Worm (Caenorhabditis elegans) whole organism, mixed stage, embryonic: ENCODE data around the gene D1014.2.
A peak's percentile ranks its signal among the peaks of the same experiment; 100 is the strongest.

Experiments used
- M03D4.4 ChIP-seq: sonication (generic microtip); optimal IDR thresholded peaks from 2 replicates; lab custom pipeline; 2017; ENCODE audit warnings: mild to moderate bottlenecking, missing genetic modification characterization, missing compliant biosample characterization
- bed-3 ChIP-seq: fragments of 200-800 bp; sonication (Bioruptor generic); optimal IDR thresholded peaks from 3 replicates; lab custom pipeline; 2018; ENCODE audit warnings: mild to moderate bottlenecking, missing genetic modification characterization, moderate library complexity, missing compliant biosample characterization
- blmp-1 ChIP-seq: fragments of 150-350 bp; optimal IDR thresholded peaks from 2 replicates; lab custom pipeline; 2014; ENCODE audit warnings: missing biosample characterization, missing genetic modification characterization
- ceh-39 ChIP-seq: fragments of 150-350 bp; optimal IDR thresholded peaks from 2 replicates; lab custom pipeline; 2014; ENCODE audit warnings: missing biosample characterization, missing genetic modification characterization
- ceh-43 ChIP-seq: fragments of 200-800 bp; sonication (Bioruptor generic); optimal IDR thresholded peaks from 2 replicates; lab custom pipeline; 2018; ENCODE audit warnings: mild to moderate bottlenecking, missing genetic modification characterization, moderate library complexity, missing compliant biosample characterization
- ces-1 ChIP-seq: fragments of 150-350 bp; optimal IDR thresholded peaks from 2 replicates; lab custom pipeline; 2014; ENCODE audit warnings: missing biosample characterization, missing genetic modification reagents, missing genetic modification characterization
- cnd-1 ChIP-seq: fragments of 200-800 bp; sonication (Bioruptor generic); optimal IDR thresholded peaks from 2 replicates; lab custom pipeline; 2018; ENCODE audit warnings: mild to moderate bottlenecking, missing genetic modification characterization, missing compliant biosample characterization
- drap-1 ChIP-seq: fragments of 200-800 bp; sonication (Bioruptor generic); optimal IDR thresholded peaks from 3 replicates; lab custom pipeline; 2018; ENCODE audit warnings: mild to moderate bottlenecking, missing genetic modification characterization, missing compliant biosample characterization
- elt-1 ChIP-seq: sonication (generic microtip); optimal IDR thresholded peaks from 2 replicates; lab custom pipeline; 2017; ENCODE audit warnings: missing genetic modification characterization, mild to moderate bottlenecking, missing compliant biosample characterization, antibody characterized with exemption, moderate library complexity, borderline replicate concordance; ENCODE audit not compliant: insufficient read depth
- lin-13 ChIP-seq: fragments of 150-350 bp; optimal IDR thresholded peaks from 2 replicates; lab custom pipeline; 2014; ENCODE audit warnings: missing biosample characterization, missing genetic modification characterization
- lin-32 ChIP-seq: fragments of 200-800 bp; sonication (Bioruptor generic); optimal IDR thresholded peaks from 2 replicates; lab custom pipeline; 2018; ENCODE audit warnings: mild to moderate bottlenecking, missing genetic modification characterization, missing compliant biosample characterization
- lsy-2 ChIP-seq: fragments of 150-350 bp; optimal IDR thresholded peaks from 2 replicates; lab custom pipeline; 2014; ENCODE audit warnings: missing biosample characterization, missing genetic modification characterization
- mab-5 ChIP-seq: fragments of 150-350 bp; optimal IDR thresholded peaks from 2 replicates; lab custom pipeline; 2014; ENCODE audit warnings: missing biosample characterization, missing genetic modification characterization
- mep-1 ChIP-seq: fragments of 150-350 bp; optimal IDR thresholded peaks from 2 replicates; lab custom pipeline; 2017; ENCODE audit warnings: missing biosample characterization, missing genetic modification reagents, missing genetic modification characterization, inconsistent platforms
- mls-2 ChIP-seq: sonication (generic microtip); optimal IDR thresholded peaks from 2 replicates; lab custom pipeline; 2016; ENCODE audit warnings: mild to moderate bottlenecking, missing genetic modification characterization, moderate library complexity, missing compliant biosample characterization
- nhr-12 ChIP-seq: fragments of 150-350 bp; optimal IDR thresholded peaks from 2 replicates; lab custom pipeline; 2014; ENCODE audit warnings: missing biosample characterization, missing genetic modification characterization
- nhr-2 ChIP-seq: fragments of 150-350 bp; optimal IDR thresholded peaks from 2 replicates; lab custom pipeline; 2014; ENCODE audit warnings: missing biosample characterization, missing genetic modification characterization
- nhr-237 ChIP-seq: fragments of 150-350 bp; optimal IDR thresholded peaks from 2 replicates; lab custom pipeline; 2014; ENCODE audit warnings: missing biosample characterization, missing genetic modification characterization
- nhr-28 ChIP-seq: fragments of 150-350 bp; optimal IDR thresholded peaks from 2 replicates; lab custom pipeline; 2014; ENCODE audit warnings: missing biosample characterization, missing genetic modification characterization
- nhr-76 ChIP-seq: sonication (generic microtip); optimal IDR thresholded peaks from 2 replicates; lab custom pipeline; 2017; ENCODE audit warnings: missing biosample characterization, missing genetic modification characterization
- pha-4 ChIP-seq: fragments of 150-350 bp; optimal IDR thresholded peaks from 2 replicates; lab custom pipeline; 2018; ENCODE audit warnings: missing biosample characterization, missing genetic modification reagents, missing genetic modification characterization
- sem-2 ChIP-seq: fragments of 200-800 bp; sonication (Bioruptor generic); optimal IDR thresholded peaks from 2 replicates; lab custom pipeline; 2018; ENCODE audit warnings: mild to moderate bottlenecking, missing genetic modification characterization, missing compliant biosample characterization
- snpc-4 ChIP-seq: fragments of 150-350 bp; optimal IDR thresholded peaks from 2 replicates; lab custom pipeline; 2014; ENCODE audit warnings: missing biosample characterization, missing genetic modification characterization
- sptf-1 ChIP-seq: sonication (generic microtip); optimal IDR thresholded peaks from 2 replicates; lab custom pipeline; 2017; ENCODE audit warnings: mild to moderate bottlenecking, missing genetic modification characterization, moderate library complexity, missing compliant biosample characterization
- tbx-8 ChIP-seq: fragments of 200-800 bp; sonication (Bioruptor generic); optimal IDR thresholded peaks from 2 replicates; lab custom pipeline; 2018; ENCODE audit warnings: mild to moderate bottlenecking, missing genetic modification characterization, moderate library complexity, missing compliant biosample characterization
- unc-120 ChIP-seq: sonication (generic microtip); optimal IDR thresholded peaks from 2 replicates; lab custom pipeline; 2017; ENCODE audit warnings: missing genetic modification characterization, missing compliant biosample characterization; ENCODE audit not compliant: poor library complexity, severe bottlenecking
- unc-39 ChIP-seq: fragments of 150-350 bp; optimal IDR thresholded peaks from 2 replicates; lab custom pipeline; 2014; ENCODE audit warnings: missing biosample characterization, missing genetic modification characterization
- unc-62 ChIP-seq: fragments of 150-350 bp; optimal IDR thresholded peaks from 2 replicates; lab custom pipeline; 2014; ENCODE audit warnings: missing biosample characterization, missing genetic modification reagents, missing genetic modification characterization
- zip-8 ChIP-seq: fragments of 150-350 bp; optimal IDR thresholded peaks from 2 replicates; lab custom pipeline; 2014; ENCODE audit warnings: missing biosample characterization, missing genetic modification characterization
- ztf-11 ChIP-seq: fragments of 150-350 bp; optimal IDR thresholded peaks from 2 replicates; lab custom pipeline; 2014; ENCODE audit warnings: missing biosample characterization, missing genetic modification characterization

D1014.2 gene

ce11 chrV:8168219-8168962 lies 24.7 kb downstream of the D1014.2 start, which contains the start of gene F20D6.8:
Gene F20D6.8, minus strand, starts transcription at chrV:8168269.
- TF ChIP-seq ces-1 (GFP tag; lab: Kevin White, UChicago) (peak; percentile 32), ceh-39 (tag; lab: Kevin White, UChicago) (no peak)

- TF ChIP-seq cnd-1 (tag; lab: Kevin White, UChicago) (no peak), drap-1 (GFP tag; lab: Kevin White, UChicago) (no peak), M03D4.4 (tag; lab: Kevin White, UChicago) (no peak), elt-1 (no peak), ces-1 (GFP tag; lab: Kevin White, UChicago) (no peak), snpc-4 (no peak), lsy-2 (tag; lab: Kevin White, UChicago) (no peak), lin-32 (GFP tag; lab: Kevin White, UChicago) (no peak), blmp-1 (no peak), unc-62 (GFP tag; lab: Kevin White, UChicago) (no peak), mab-5 (tag; lab: Kevin White, UChicago) (no peak), nhr-76 (tag; lab: Kevin White, UChicago) (no peak), mls-2 (tag; lab: Kevin White, UChicago) (no peak), tbx-8 (no peak), nhr-12 (tag; lab: Kevin White, UChicago) (no peak), nhr-237 (tag; lab: Kevin White, UChicago) (no peak), lin-13 (tag; lab: Kevin White, UChicago) (no peak), ceh-43 (GFP tag; lab: Kevin White, UChicago) (no peak)
Measured at ce11 chrV:8169150-8169549, 25.4 kb downstream of the D1014.2 start.

ce11 chrV:8170300-8170699 lies 26.6 kb downstream of the D1014.2 start:
- TF ChIP-seq blmp-1 (no peak), nhr-2 (no peak), ces-1 (GFP tag; lab: Kevin White, UChicago) (peak; percentile 56), mls-2 (tag; lab: Kevin White, UChicago) (no peak), unc-120 (tag; lab: Kevin White, UChicago) (no peak)

- TF ChIP-seq cnd-1 (tag; lab: Kevin White, UChicago) = no peak
- no peak for TF ChIP-seq lin-13 (tag; lab: Kevin White, UChicago)
- no peak for TF ChIP-seq mls-2 (tag; lab: Kevin White, UChicago)
- TF ChIP-seq, all 35 proteins: peak for 0
Measured at ce11 chrV:8171688-8172087, 28.0 kb downstream of the D1014.2 start.

ce11 chrV:8177349-8177748 lies 33.6 kb downstream of the D1014.2 start, which contains the start of gene F20D6.9:
Gene F20D6.9, minus strand, starts transcription at chrV:8177449.
- TF ChIP-seq cnd-1 (tag; lab: Kevin White, UChicago) = no peak
- no peak for TF ChIP-seq sem-2 (GFP tag; lab: Kevin White, UChicago)
- no peak for TF ChIP-seq nhr-28 (tag; lab: Kevin White, UChicago)
- TF ChIP-seq mep-1 (tag; lab: Kevin White, UChicago) = no peak
- no peak for TF ChIP-seq unc-39 (tag; lab: Kevin White, UChicago)
- no peak for TF ChIP-seq drap-1 (GFP tag; lab: Kevin White, UChicago)
- TF ChIP-seq M03D4.4 (tag; lab: Kevin White, UChicago) = no peak
- no peak for TF ChIP-seq lsy-2 (tag; lab: Kevin White, UChicago)
- no peak for TF ChIP-seq elt-1
- no peak for TF ChIP-seq sptf-1
- TF ChIP-seq mls-2 (tag; lab: Kevin White, UChicago) = no peak
- TF ChIP-seq snpc-4 = no peak
- no peak for TF ChIP-seq unc-120 (tag; lab: Kevin White, UChicago)

ce11 chrV:8178279-8178678 lies 34.6 kb downstream of the D1014.2 start:
- no peak for TF ChIP-seq pha-4 (tag; lab: Kevin White, UChicago)
- TF ChIP-seq cnd-1 (tag; lab: Kevin White, UChicago) = no peak
- no peak for TF ChIP-seq mep-1 (tag; lab: Kevin White, UChicago)
- no peak for TF ChIP-seq nhr-28 (tag; lab: Kevin White, UChicago)
- no peak for TF ChIP-seq ztf-11 (tag; lab: Kevin White, UChicago)
- TF ChIP-seq sem-2 (GFP tag; lab: Kevin White, UChicago) = no peak
- TF ChIP-seq unc-62 (GFP tag; lab: Kevin White, UChicago) = no peak
- TF ChIP-seq nhr-12 (tag; lab: Kevin White, UChicago) = no peak
- TF ChIP-seq M03D4.4 (tag; lab: Kevin White, UChicago) = no peak
- no peak for TF ChIP-seq zip-8 (tag; lab: Kevin White, UChicago)
- TF ChIP-seq bed-3 (GFP tag; lab: Kevin White, UChicago) = no peak
- no peak for TF ChIP-seq ceh-43 (GFP tag; lab: Kevin White, UChicago)
- no peak for TF ChIP-seq unc-39 (tag; lab: Kevin White, UChicago)
- no peak for TF ChIP-seq unc-120 (tag; lab: Kevin White, UChicago)
- TF ChIP-seq drap-1 (GFP tag; lab: Kevin White, UChicago) = no peak
- no peak for TF ChIP-seq sptf-1
- TF ChIP-seq, all 35 proteins: peak for 0
